Fruit fly (Drosophila melanogaster) whole organism: ENCODE measurements around the gene CG18508.

Source experiments
- CG8478 ChIP-seq: fragments of >200 bp; optimal IDR thresholded peaks from 2 replicates; lab custom pipeline; 2018; ENCODE audit warnings: inconsistent platforms
- Dll ChIP-seq: fragments of >200 bp; optimal IDR thresholded peaks from 2 replicates; lab custom pipeline; 2017
- EcR ChIP-seq, 2 experiments: fragments of >200 bp; optimal IDR thresholded peaks; 2 replicates each; lab custom pipeline; 2017; ENCODE audit warnings: missing biosample characterization in 2 of 2, missing genetic modification characterization in 2 of 2, missing genetic modification reagents in 2 of 2
- pan ChIP-seq: fragments of >200 bp; optimal IDR thresholded peaks from 2 replicates; lab custom pipeline; 2017
- psq ChIP-seq: fragments of >200 bp; optimal IDR thresholded peaks from 2 replicates; lab custom pipeline; 2017

DNA sequence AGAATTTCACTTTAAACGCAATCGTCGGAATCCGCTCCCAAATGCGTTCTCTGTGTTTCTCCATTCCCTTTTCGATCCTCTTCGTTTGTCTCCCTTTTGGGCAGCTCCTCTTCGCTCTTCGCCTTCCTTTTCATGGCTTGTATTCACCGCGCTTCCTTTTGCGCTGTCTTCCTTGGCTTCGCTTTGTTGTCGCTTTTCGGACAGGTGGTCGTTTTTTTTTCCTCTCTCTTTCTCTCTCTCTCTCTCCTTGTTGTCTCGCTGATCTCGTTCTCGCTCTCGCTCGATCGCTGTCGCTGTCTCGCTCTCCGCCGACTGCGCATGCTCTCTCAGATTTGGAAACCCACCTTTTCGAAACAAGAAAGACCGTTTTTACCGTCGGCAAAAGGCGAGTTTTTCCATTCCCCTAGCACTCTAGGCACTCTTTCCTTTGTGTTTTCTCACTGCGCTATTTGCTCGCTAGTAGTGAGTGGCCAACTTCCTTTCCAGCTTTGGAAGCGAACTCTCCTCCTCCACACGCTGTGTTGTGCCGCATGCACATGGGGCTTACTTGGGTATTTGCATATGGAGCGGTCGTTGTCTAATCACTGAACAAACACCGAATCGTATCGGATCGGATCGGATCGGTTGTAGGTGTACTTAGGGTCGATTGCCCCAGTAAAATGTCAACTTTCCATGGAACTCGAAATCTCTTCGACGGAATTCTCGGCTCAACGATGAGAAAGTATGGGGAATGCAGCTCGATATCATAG is 36.4 kb downstream of the CG18508 start:
- TF ChIP-seq psq (lab: Kevin White, UChicago) (peak; percentile 55), CG8478 (no peak), EcR (GFP tag; optimal IDR thresholded peaks at IDR 0.05; lab: Kevin White, UChicago) (no peak), pan (lab: Kevin White, UChicago) (no peak), Dll (lab: Kevin White, UChicago) (no peak)
